Worm (Caenorhabditis elegans): ENCODE data around the gene ZC8.6.

DNA sequence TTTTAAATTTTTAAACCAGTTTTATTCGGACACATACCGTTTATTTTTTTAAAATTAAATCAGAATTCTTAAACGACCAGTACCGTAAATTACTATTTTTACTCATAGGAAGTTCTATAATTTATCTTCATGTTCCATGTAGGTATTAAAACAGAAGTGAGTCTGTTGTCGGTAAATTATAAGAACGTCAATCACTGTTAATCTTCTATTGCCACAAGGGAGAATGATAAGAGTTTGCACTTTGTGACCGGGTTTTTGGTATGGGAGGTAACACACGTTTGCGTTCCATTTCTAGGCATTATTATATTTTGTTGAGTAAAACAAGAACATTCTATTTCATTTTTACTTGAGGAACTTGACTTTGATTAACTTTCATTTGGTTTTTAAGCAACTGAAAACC lies 11.6 kb upstream of the ZC8.6 start, which contains the start of gene hsd-3:
- TF ChIP-seq ham-2 (GFP tag; optimal IDR thresholded peaks at IDR 0.05), result no peak
- no peak for TF ChIP-seq ces-1 (GFP tag; optimal IDR thresholded peaks at IDR 0.05)
- no peak for TF ChIP-seq sem-2 (GFP tag; optimal IDR thresholded peaks at IDR 0.05)
- no peak for TF ChIP-seq unc-62 (GFP tag; optimal IDR thresholded peaks at IDR 0.05)
- no peak for TF ChIP-seq nhr-76 (tag; optimal IDR thresholded peaks at IDR 0.05)
- no peak for TF ChIP-seq snpc-4 (tag; optimal IDR thresholded peaks at IDR 0.05)
- TF ChIP-seq pha-4 (tag; optimal IDR thresholded peaks at IDR 0.05), result no peak
- no peak for TF ChIP-seq ztf-11 (tag; optimal IDR thresholded peaks at IDR 0.05)
- TF ChIP-seq lsy-2 (tag; optimal IDR thresholded peaks at IDR 0.05), result no peak
- TF ChIP-seq nhr-237 (tag; optimal IDR thresholded peaks at IDR 0.05), result no peak
- no peak for TF ChIP-seq zip-8 (tag; optimal IDR thresholded peaks at IDR 0.05)
- no peak for TF ChIP-seq elt-3 (tag; optimal IDR thresholded peaks at IDR 0.05)
